ENCODE assay signal across 5 fruit fly cellular contexts in the genomic region with DNA sequence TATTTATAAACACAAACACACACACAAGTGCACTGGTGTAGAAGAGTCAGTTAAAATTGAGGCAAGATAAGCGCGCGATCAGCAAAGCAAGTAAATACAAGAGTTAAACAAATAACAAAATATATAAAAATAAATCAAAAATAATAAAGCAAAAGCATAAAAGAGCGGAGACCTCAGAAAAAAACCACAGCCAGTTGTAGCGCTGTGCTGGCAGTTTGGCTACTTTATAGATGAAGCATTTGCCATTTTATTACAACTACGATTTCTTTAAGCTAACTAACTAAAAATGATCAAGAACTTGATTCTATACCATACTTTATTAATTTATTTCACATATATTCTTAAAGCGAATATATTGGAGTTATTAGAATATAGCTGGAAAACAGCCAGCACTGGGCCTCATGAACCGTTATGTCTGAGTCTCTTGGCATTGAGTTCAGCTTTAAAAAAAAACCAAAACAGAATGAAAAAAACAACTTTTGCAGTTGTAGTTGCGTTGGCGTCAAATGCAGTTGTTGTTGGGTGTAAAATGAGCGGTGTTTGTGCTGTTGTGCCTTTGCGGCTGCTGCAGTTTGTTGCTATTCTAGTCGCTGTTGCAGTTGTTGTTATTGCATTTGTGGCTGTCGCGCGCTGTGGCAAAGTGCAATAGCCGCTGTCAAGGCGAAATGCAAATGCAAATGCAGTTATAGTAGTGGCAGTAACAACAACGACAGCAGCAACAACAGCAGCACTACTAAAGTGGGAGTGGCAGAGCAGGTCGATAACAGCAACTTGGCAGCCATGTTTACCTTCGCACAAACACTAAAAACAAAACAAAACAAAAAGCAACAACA.
TF ChIP-seq lines count a peak whose summit lies in the region.

No protein-coding gene starts in this region.

TF ChIP-seq in whole organism, adult, 20 proteins besides CTCF, POLR2A, EP300 and RAD21 (continued from another document):
- no peak for TF ChIP-seq CG7101 (tag; optimal IDR thresholded peaks at IDR 0.05; lab: Kevin White, UChicago)
- no peak for TF ChIP-seq pad (GFP tag; optimal IDR thresholded peaks at IDR 0.05; lab: Kevin White, UChicago)
- no peak for TF ChIP-seq CG14711 (tag; optimal IDR thresholded peaks at IDR 0.05; lab: Kevin White, UChicago)

TF ChIP-seq in whole organism, embryonic, 481 proteins besides CTCF, POLR2A, EP300 and RAD21 (continued from another document and continues in another):
- TF ChIP-seq Nf-YC (tag; optimal IDR thresholded peaks at IDR 0.05; lab: Kevin White, UChicago) (no peak), NFAT (GFP tag; IDR thresholded peaks at IDR 0.05; lab: Robert Waterston, UW) (no peak), Ets97D (GFP tag; optimal IDR thresholded peaks at IDR 0.05; lab: Kevin White, UChicago) (no peak), lov (optimal IDR thresholded peaks at IDR 0.05; lab: Kevin White, UChicago) (no peak), lov (GFP tag; IDR thresholded peaks at IDR 0.05; lab: Robert Waterston, UW) (no peak), CG12155 (GFP tag; optimal IDR thresholded peaks at IDR 0.05; lab: Kevin White, UChicago) (no peak), CG4282 (GFP tag; optimal IDR thresholded peaks at IDR 0.05; lab: Kevin White, UChicago) (no peak), ind (GFP tag; optimal IDR thresholded peaks at IDR 0.05; lab: Kevin White, UChicago) (no peak), CG11723 (GFP tag; optimal IDR thresholded peaks at IDR 0.05; lab: Kevin White, UChicago) (no peak), CG11696 (GFP tag; IDR thresholded peaks at IDR 0.05; lab: Robert Waterston, UW) (no peak), CG11695 (GFP tag; IDR thresholded peaks at IDR 0.05; lab: Robert Waterston, UW) (no peak), maf-S (GFP tag; optimal IDR thresholded peaks at IDR 0.05; lab: Kevin White, UChicago) (no peak), H2.0 (GFP tag; IDR thresholded peaks at IDR 0.05; lab: Robert Waterston, UW) (no peak), btn (GFP tag; optimal IDR thresholded peaks at IDR 0.05; lab: Kevin White, UChicago) (no peak), dati (GFP tag; IDR thresholded peaks at IDR 0.05; lab: Robert Waterston, UW) (no peak), Rfx (GFP tag; IDR thresholded peaks at IDR 0.05; lab: Robert Waterston, UW) (no peak), ken (GFP tag; IDR thresholded peaks at IDR 0.05; lab: Robert Waterston, UW) (no peak), slbo (GFP tag; IDR thresholded peaks at IDR 0.05; lab: Robert Waterston, UW) (no peak), CG9876 (GFP tag; optimal IDR thresholded peaks at IDR 0.05; lab: Kevin White, UChicago) (no peak), grn (GFP tag; optimal IDR thresholded peaks at IDR 0.05; lab: Kevin White, UChicago) (no peak), Meics (GFP tag; optimal IDR thresholded peaks at IDR 0.05; lab: Kevin White, UChicago) (no peak), CG34376 (GFP tag; optimal IDR thresholded peaks at IDR 0.05; lab: Kevin White, UChicago) (no peak), Lim3 (GFP tag; IDR thresholded peaks at IDR 0.05; lab: Robert Waterston, UW) (no peak), Sry-δ (GFP tag; optimal IDR thresholded peaks at IDR 0.05; lab: Kevin White, UChicago) (no peak), emc (GFP tag; optimal IDR thresholded peaks at IDR 0.05; lab: Kevin White, UChicago) (no peak), CG6689 (GFP tag; IDR thresholded peaks at IDR 0.05; lab: Robert Waterston, UW) (no peak), cad (GFP tag; optimal IDR thresholded peaks at IDR 0.05; lab: Kevin White, UChicago) (no peak), sisA (GFP tag; IDR thresholded peaks at IDR 0.05; lab: Robert Waterston, UW) (no peak), Oli (tag; optimal IDR thresholded peaks at IDR 0.05; lab: Kevin White, UChicago) (no peak), CG17328 (GFP tag; IDR thresholded peaks at IDR 0.05; lab: Robert Waterston, UW) (no peak), CG31441 (GFP tag; IDR thresholded peaks at IDR 0.05; lab: Robert Waterston, UW) (no peak), Sox102F (GFP tag; optimal IDR thresholded peaks at IDR 0.05; lab: Kevin White, UChicago) (no peak)

TF ChIP-seq in whole organism, prepupa, 60 proteins besides CTCF, POLR2A, EP300 and RAD21 (continued from another document and continues in another):
- no peak for TF ChIP-seq CG11902 (GFP tag; optimal IDR thresholded peaks at IDR 0.05; lab: Kevin White, UChicago)
- peak; percentile 27 for TF ChIP-seq CG11762 (GFP tag; optimal IDR thresholded peaks at IDR 0.05; lab: Kevin White, UChicago; ENCODE audit: insufficient read depth)
- TF ChIP-seq dsx (GFP tag; optimal IDR thresholded peaks at IDR 0.05; lab: Kevin White, UChicago; ENCODE audit: poor library complexity, severe bottlenecking), result peak; percentile 63
- peak; percentile 72 for TF ChIP-seq CG6276 (GFP tag; optimal IDR thresholded peaks at IDR 0.05; lab: Kevin White, UChicago)
- peak; percentile 55 for TF ChIP-seq dac (GFP tag; optimal IDR thresholded peaks at IDR 0.05; lab: Kevin White, UChicago)
- TF ChIP-seq CG6808 (GFP tag; optimal IDR thresholded peaks at IDR 0.05; lab: Kevin White, UChicago), result no peak
- TF ChIP-seq CG16779 (tag; optimal IDR thresholded peaks at IDR 0.05; lab: Kevin White, UChicago), result peak; percentile 51
- no peak for TF ChIP-seq CG6792 (GFP tag; optimal IDR thresholded peaks at IDR 0.05; lab: Kevin White, UChicago)
- TF ChIP-seq Sox102F (GFP tag; optimal IDR thresholded peaks at IDR 0.05; lab: Kevin White, UChicago), result no peak
- TF ChIP-seq CG10631 (GFP tag; optimal IDR thresholded peaks at IDR 0.05; lab: Kevin White, UChicago), result peak; percentile 16
- TF ChIP-seq Gug (GFP tag; IDR thresholded peaks at IDR 0.05; lab: Robert Waterston, UW), result peak; percentile 47; the same call in 1 of the 2 replicates
- TF ChIP-seq Eip75B (GFP tag; optimal IDR thresholded peaks at IDR 0.05; lab: Kevin White, UChicago), result no peak
- no peak for TF ChIP-seq Blimp-1 (GFP tag; optimal IDR thresholded peaks at IDR 0.05; lab: Kevin White, UChicago)
- TF ChIP-seq CG6163 (GFP tag; IDR thresholded peaks at IDR 0.05; lab: Robert Waterston, UW), result peak; percentile 67; the same call in 2 of the 3 replicates
- TF ChIP-seq CG8319 (GFP tag; optimal IDR thresholded peaks at IDR 0.05; lab: Kevin White, UChicago), result peak; percentile 18
- TF ChIP-seq acj6 (GFP tag; optimal IDR thresholded peaks at IDR 0.05; lab: Kevin White, UChicago), result peak; percentile 39
- TF ChIP-seq vri (GFP tag; optimal IDR thresholded peaks at IDR 0.05; lab: Kevin White, UChicago), result peak; percentile 9
- TF ChIP-seq CG11294 (GFP tag; IDR thresholded peaks at IDR 0.05; lab: Robert Waterston, UW), result 0 out of 2 replicates have a peak, but pooled peaks have one; percentile 22
- no peak for TF ChIP-seq CG3919 (GFP tag; optimal IDR thresholded peaks at IDR 0.05; lab: Kevin White, UChicago)
- no peak for TF ChIP-seq CG1621 (tag; optimal IDR thresholded peaks at IDR 0.05; lab: Kevin White, UChicago)
- peak; percentile 13 for TF ChIP-seq lz (GFP tag; optimal IDR thresholded peaks at IDR 0.05; lab: Kevin White, UChicago)
- peak; percentile 46 for TF ChIP-seq Ets96B (tag; optimal IDR thresholded peaks at IDR 0.05; lab: Kevin White, UChicago)
- no peak for TF ChIP-seq Smox (GFP tag; optimal IDR thresholded peaks at IDR 0.05; lab: Kevin White, UChicago)
- no peak for TF ChIP-seq Hr39 (GFP tag; optimal IDR thresholded peaks at IDR 0.05; lab: Kevin White, UChicago)
- peak; percentile 46 for TF ChIP-seq OdsH (GFP tag; optimal IDR thresholded peaks at IDR 0.05; lab: Kevin White, UChicago)
- no peak for TF ChIP-seq Met (GFP tag; optimal IDR thresholded peaks at IDR 0.05; lab: Kevin White, UChicago)
- no peak for TF ChIP-seq fkh (GFP tag; optimal IDR thresholded peaks at IDR 0.05; lab: Kevin White, UChicago)
- no peak for TF ChIP-seq Eip93F (GFP tag; optimal IDR thresholded peaks at IDR 0.05; lab: Kevin White, UChicago)
- TF ChIP-seq CG9139 (GFP tag; optimal IDR thresholded peaks at IDR 0.05; lab: Kevin White, UChicago), result peak; percentile 26
- peak; percentile 68 to 83 for TF ChIP-seq ss (GFP tag; optimal IDR thresholded peaks at IDR 0.05; lab: Kevin White, UChicago)

TF ChIP-seq in whole organism, pupa, 21 proteins besides CTCF, POLR2A, EP300 and RAD21 (continued from another document):
- TF ChIP-seq CG14655 (GFP tag; optimal IDR thresholded peaks at IDR 0.05; lab: Kevin White, UChicago) (peak; percentile 81), Pif1A (GFP tag; optimal IDR thresholded peaks at IDR 0.05; lab: Kevin White, UChicago) (peak; percentile 67)
TF ChIP-seq in whole organism, pupa: peak in this region for 13.

TF ChIP-seq in whole organism, wandering third instar larva, 38 proteins besides CTCF, POLR2A, EP300 and RAD21 (continued from another document):
- TF ChIP-seq Mio (GFP tag; optimal IDR thresholded peaks at IDR 0.05; lab: Kevin White, UChicago) (no peak), Sp1 (GFP tag; optimal IDR thresholded peaks at IDR 0.05; lab: Kevin White, UChicago) (peak; percentile 7), psq (GFP tag; optimal IDR thresholded peaks at IDR 0.05; lab: Kevin White, UChicago) (no peak), brk (GFP tag; optimal IDR thresholded peaks at IDR 0.05; lab: Kevin White, UChicago) (peak; percentile 36), sv (GFP tag; optimal IDR thresholded peaks at IDR 0.05; lab: Kevin White, UChicago) (no peak), sage (GFP tag; optimal IDR thresholded peaks at IDR 0.05; lab: Kevin White, UChicago) (peak; percentile 5)
